Fruit fly (Drosophila melanogaster): ENCODE measurements around the gene Cyt-c-d.
A peak's percentile ranks its signal among the peaks of the same experiment; 100 is the strongest.

Gene Cyt-c-d

DNA sequence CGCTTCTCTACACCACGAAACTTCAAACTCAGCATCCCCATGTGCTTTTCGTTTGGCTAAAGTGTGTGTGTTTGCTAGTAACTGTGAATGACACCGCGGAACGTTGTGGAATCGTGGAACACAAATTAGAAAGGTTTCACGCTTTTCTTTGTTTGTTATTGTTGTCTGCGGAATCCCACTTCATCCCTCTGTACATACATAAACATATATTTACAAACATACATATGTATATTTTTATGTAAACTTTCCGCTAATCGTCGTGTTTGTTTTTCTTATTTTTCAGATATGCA lies 25.1 kb upstream of the Cyt-c-d start:
- TF ChIP-seq fd96Ca (GFP tag; IDR thresholded peaks at IDR 0.05) (no peak), Ets98B (GFP tag; IDR thresholded peaks at IDR 0.05) (no peak), CG10348 (GFP tag; IDR thresholded peaks at IDR 0.05) (no peak), CG12605 (GFP tag; IDR thresholded peaks at IDR 0.05) (no peak), Pif1B (GFP tag; optimal IDR thresholded peaks at IDR 0.05) (no peak), rn (GFP tag; IDR thresholded peaks at IDR 0.05) (no peak), gl (tag; optimal IDR thresholded peaks at IDR 0.05) (no peak), CG32121 (GFP tag; IDR thresholded peaks at IDR 0.05) (no peak), CG4496 (GFP tag; IDR thresholded peaks at IDR 0.05) (no peak), EcR (GFP tag; optimal IDR thresholded peaks at IDR 0.05) (no peak), Snoo (tag; optimal IDR thresholded peaks at IDR 0.05) (no peak), Pif1A (GFP tag; optimal IDR thresholded peaks at IDR 0.05) (no peak), CG15710 (tag; optimal IDR thresholded peaks at IDR 0.05) (no peak), CG9948 (tag; optimal IDR thresholded peaks at IDR 0.05) (no peak)

- TF ChIP-seq CG4496 (GFP tag; IDR thresholded peaks at IDR 0.05) = no peak
- TF ChIP-seq CG34367 (tag; optimal IDR thresholded peaks at IDR 0.05) = no peak
- TF ChIP-seq CG15710 (tag; optimal IDR thresholded peaks at IDR 0.05) = no peak
- no peak for TF ChIP-seq gl (tag; optimal IDR thresholded peaks at IDR 0.05)
- no peak for TF ChIP-seq Pif1B (GFP tag; optimal IDR thresholded peaks at IDR 0.05)
- no peak for TF ChIP-seq rn (GFP tag; IDR thresholded peaks at IDR 0.05)
- TF ChIP-seq fd96Ca (GFP tag; IDR thresholded peaks at IDR 0.05) = no peak
- TF ChIP-seq CG8301 (tag; optimal IDR thresholded peaks at IDR 0.05) = no peak
Observed at dm6 chr2L:16703008-16703510, 12.6 kb upstream of the Cyt-c-d start.

DNA sequence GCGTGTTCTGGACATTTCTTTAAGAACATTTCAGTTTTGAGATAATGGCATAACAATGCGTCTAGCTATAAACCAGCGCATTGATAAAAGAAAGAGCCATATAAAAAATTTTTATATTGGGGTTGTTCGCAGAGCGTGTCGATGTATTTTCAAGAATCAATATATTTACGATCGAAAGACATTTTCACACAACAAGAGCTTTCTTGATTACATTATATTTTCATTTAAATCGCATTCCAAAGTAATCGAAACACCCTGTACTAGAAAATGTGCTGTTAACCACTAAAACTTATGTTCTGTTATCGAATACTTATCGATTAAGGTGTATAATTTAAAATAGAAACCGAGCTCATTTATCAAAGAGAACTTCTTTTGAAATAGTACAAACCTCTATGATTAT lies 11.9 kb upstream of the Cyt-c-d start:
- no peak for TF ChIP-seq CG12605 (GFP tag; IDR thresholded peaks at IDR 0.05)
- TF ChIP-seq CG32121 (GFP tag; IDR thresholded peaks at IDR 0.05) = no peak
- TF ChIP-seq Snoo (tag; optimal IDR thresholded peaks at IDR 0.05) = peak; percentile 37
- no peak for TF ChIP-seq fd96Ca (GFP tag; IDR thresholded peaks at IDR 0.05)
- TF ChIP-seq Pif1A (GFP tag; optimal IDR thresholded peaks at IDR 0.05) = peak; percentile 60
- TF ChIP-seq Pif1B (GFP tag; optimal IDR thresholded peaks at IDR 0.05) = peak; percentile 43
- TF ChIP-seq CG10348 (GFP tag; IDR thresholded peaks at IDR 0.05) = no peak
- TF ChIP-seq CG8159 (tag; optimal IDR thresholded peaks at IDR 0.05) = no peak
- TF ChIP-seq CG17806 (tag; optimal IDR thresholded peaks at IDR 0.05) = no peak
- peak; percentile 50 for TF ChIP-seq CG15710 (tag; optimal IDR thresholded peaks at IDR 0.05)
- TF ChIP-seq EcR (GFP tag; optimal IDR thresholded peaks at IDR 0.05) = no peak

DNA sequence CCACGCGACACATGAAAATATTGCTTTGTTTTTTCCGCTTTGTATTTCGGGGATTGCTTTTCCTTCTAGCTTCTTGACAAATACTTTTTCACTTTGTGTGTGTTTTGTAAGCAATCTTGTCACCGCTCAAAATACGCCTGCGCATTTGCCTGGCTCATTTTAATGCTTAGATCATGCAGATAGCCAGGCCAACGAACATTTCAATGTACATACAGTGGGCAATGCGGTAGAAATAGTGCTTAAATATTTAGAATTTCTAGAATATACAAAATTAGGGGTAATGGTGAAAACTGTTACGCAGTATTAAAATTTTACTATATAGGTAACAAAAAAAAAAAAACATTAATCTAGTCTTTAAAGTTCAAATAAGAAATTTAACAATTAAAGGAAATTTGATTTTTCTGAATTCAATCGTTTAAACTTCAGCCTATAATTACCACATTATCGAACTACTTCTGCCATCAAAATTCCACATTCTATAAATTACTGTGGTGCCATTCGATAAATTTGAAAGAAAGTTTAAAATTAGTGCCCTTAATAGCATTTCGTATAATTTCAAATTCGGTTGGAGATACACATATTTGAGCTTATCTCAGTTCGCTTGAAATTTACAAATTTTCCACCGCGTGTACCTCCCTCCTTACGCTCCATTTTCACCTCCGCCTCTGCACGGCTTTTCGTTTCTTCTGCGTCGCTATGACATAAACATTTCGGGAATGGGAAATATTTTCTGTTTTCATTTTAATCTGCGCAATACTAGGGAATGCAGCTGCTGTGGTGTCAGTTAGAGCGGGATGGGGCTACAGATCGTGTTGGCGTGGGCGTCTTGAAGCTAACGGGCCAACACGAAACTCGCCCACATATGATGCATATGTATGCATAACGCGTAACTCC lies 8.6 kb upstream of the Cyt-c-d start:
- TF ChIP-seq EcR (GFP tag; optimal IDR thresholded peaks at IDR 0.05) (no peak), CG14655 (GFP tag; optimal IDR thresholded peaks at IDR 0.05) (no peak), D1 (tag; optimal IDR thresholded peaks at IDR 0.05) (no peak), CG4496 (GFP tag; IDR thresholded peaks at IDR 0.05) (no peak), rn (GFP tag; IDR thresholded peaks at IDR 0.05) (no peak), CG10348 (GFP tag; IDR thresholded peaks at IDR 0.05) (no peak), CG13204 (GFP tag; optimal IDR thresholded peaks at IDR 0.05) (no peak), CG9948 (tag; optimal IDR thresholded peaks at IDR 0.05) (no peak), Pif1B (GFP tag; optimal IDR thresholded peaks at IDR 0.05) (no peak), fd96Ca (GFP tag; IDR thresholded peaks at IDR 0.05) (no peak), Ets98B (GFP tag; IDR thresholded peaks at IDR 0.05) (no peak), CG8159 (tag; optimal IDR thresholded peaks at IDR 0.05) (no peak), CG8301 (tag; optimal IDR thresholded peaks at IDR 0.05) (no peak), CG12605 (GFP tag; IDR thresholded peaks at IDR 0.05) (no peak), Snoo (tag; optimal IDR thresholded peaks at IDR 0.05) (no peak), CG15710 (tag; optimal IDR thresholded peaks at IDR 0.05) (no peak), CG34367 (tag; optimal IDR thresholded peaks at IDR 0.05) (no peak)

dm6 chr2L:16709693-16710092 lies 6.0 kb upstream of the Cyt-c-d start:
- TF ChIP-seq CG34367 (tag; optimal IDR thresholded peaks at IDR 0.05) = no peak
- TF ChIP-seq CG14655 (GFP tag; optimal IDR thresholded peaks at IDR 0.05) = no peak
- TF ChIP-seq gl (tag; optimal IDR thresholded peaks at IDR 0.05) = no peak
- TF ChIP-seq CG13204 (GFP tag; optimal IDR thresholded peaks at IDR 0.05) = no peak
- no peak for TF ChIP-seq Ets98B (GFP tag; IDR thresholded peaks at IDR 0.05)
- TF ChIP-seq CG8159 (tag; optimal IDR thresholded peaks at IDR 0.05) = no peak
- no peak for TF ChIP-seq CG9948 (tag; optimal IDR thresholded peaks at IDR 0.05)
- peak; percentile 88 for TF ChIP-seq CG12605 (GFP tag; IDR thresholded peaks at IDR 0.05)
- TF ChIP-seq CG15710 (tag; optimal IDR thresholded peaks at IDR 0.05) = no peak
- no peak for TF ChIP-seq rn (GFP tag; IDR thresholded peaks at IDR 0.05)
- no peak for TF ChIP-seq fd96Ca (GFP tag; IDR thresholded peaks at IDR 0.05)
- peak; percentile 7 for TF ChIP-seq Pif1A (GFP tag; optimal IDR thresholded peaks at IDR 0.05)
- no peak for TF ChIP-seq EcR (GFP tag; optimal IDR thresholded peaks at IDR 0.05)
- no peak; the same call in 1 of the 2 replicates for TF ChIP-seq CG10348 (GFP tag; IDR thresholded peaks at IDR 0.05)
- TF ChIP-seq D1 (tag; optimal IDR thresholded peaks at IDR 0.05) = no peak
- no peak for TF ChIP-seq CG8301 (tag; optimal IDR thresholded peaks at IDR 0.05)
- no peak for TF ChIP-seq CG17806 (tag; optimal IDR thresholded peaks at IDR 0.05)
- TF ChIP-seq Pif1B (GFP tag; optimal IDR thresholded peaks at IDR 0.05) = peak; percentile 44
- TF ChIP-seq Snoo (tag; optimal IDR thresholded peaks at IDR 0.05) = no peak

- TF ChIP-seq rn (GFP tag; IDR thresholded peaks at IDR 0.05) = no peak
- TF ChIP-seq CG34367 (tag; optimal IDR thresholded peaks at IDR 0.05) = no peak
- no peak for TF ChIP-seq Ets98B (GFP tag; IDR thresholded peaks at IDR 0.05)
- no peak for TF ChIP-seq CG13204 (GFP tag; optimal IDR thresholded peaks at IDR 0.05)
- TF ChIP-seq CG8301 (tag; optimal IDR thresholded peaks at IDR 0.05) = no peak
- no peak for TF ChIP-seq CG17806 (tag; optimal IDR thresholded peaks at IDR 0.05)
- no peak for TF ChIP-seq Pif1B (GFP tag; optimal IDR thresholded peaks at IDR 0.05)
- no peak for TF ChIP-seq CG9948 (tag; optimal IDR thresholded peaks at IDR 0.05)
- no peak for TF ChIP-seq Snoo (tag; optimal IDR thresholded peaks at IDR 0.05)
- no peak for TF ChIP-seq EcR (GFP tag; optimal IDR thresholded peaks at IDR 0.05)
- TF ChIP-seq CG4496 (GFP tag; IDR thresholded peaks at IDR 0.05) = no peak
- no peak for TF ChIP-seq CG8159 (tag; optimal IDR thresholded peaks at IDR 0.05)
- no peak for TF ChIP-seq CG10348 (GFP tag; IDR thresholded peaks at IDR 0.05)
- no peak for TF ChIP-seq Pif1A (GFP tag; optimal IDR thresholded peaks at IDR 0.05)
- TF ChIP-seq CG12605 (GFP tag; IDR thresholded peaks at IDR 0.05) = no peak
- no peak for TF ChIP-seq CG14655 (GFP tag; optimal IDR thresholded peaks at IDR 0.05)
- no peak for TF ChIP-seq fd96Ca (GFP tag; IDR thresholded peaks at IDR 0.05)
- TF ChIP-seq CG32121 (GFP tag; IDR thresholded peaks at IDR 0.05) = no peak
Observed at dm6 chr2L:16710234-16710633, 5.5 kb upstream of the Cyt-c-d start.

All from whole organism, pupa.